Worm (Caenorhabditis elegans): ENCODE measurements around the gene K03H6.5.
A peak's percentile ranks its signal among the peaks of the same experiment; 100 is the strongest.

ce11 chrIV:1497448-1497847 lies 38.8 kb downstream of the K03H6.5 start, which contains the start of gene hxk-3:
- TF ChIP-seq lin-35 (GFP tag; optimal IDR thresholded peaks at IDR 0.05): peak; percentile 39 to 68
- TF ChIP-seq unc-62 (GFP tag; optimal IDR thresholded peaks at IDR 0.05): no peak
- no peak for TF ChIP-seq snpc-4 (tag; optimal IDR thresholded peaks at IDR 0.05)
- TF ChIP-seq zag-1 (tag; optimal IDR thresholded peaks at IDR 0.05): no peak
- no peak for TF ChIP-seq lir-3 (tag; optimal IDR thresholded peaks at IDR 0.05; ENCODE audit: poor library complexity)
- peak in 1 of 6 experiments; percentile 54 for TF ChIP-seq elt-3 (tag; optimal IDR thresholded peaks at IDR 0.05)

Data from whole organism, L1 larva.